Worm (Caenorhabditis elegans) whole organism, L3 larva: Measurements from ENCODE around the gene lsy-27.

Experiments used
- fos-1 ChIP-seq: fragments of 150-350 bp; optimal IDR thresholded peaks from 2 replicates; lab custom pipeline; 2014; ENCODE audit warnings: missing biosample characterization, missing genetic modification characterization
- pha-4 ChIP-seq: fragments of 150-350 bp; optimal IDR thresholded peaks from 2 replicates; lab custom pipeline; 2014; ENCODE audit warnings: missing biosample characterization, missing genetic modification reagents, missing genetic modification characterization
- pqm-1 ChIP-seq: fragments of 150-350 bp; optimal IDR thresholded peaks from 2 replicates; lab custom pipeline; 2017; ENCODE audit warnings: missing biosample characterization, missing genetic modification characterization, inconsistent platforms
- skn-1 ChIP-seq: fragments of 150-350 bp; optimal IDR thresholded peaks from 2 replicates; lab custom pipeline; 2014; ENCODE audit warnings: missing biosample characterization, missing genetic modification characterization
- ztf-4 ChIP-seq: fragments of 150-350 bp; optimal IDR thresholded peaks from 2 replicates; lab custom pipeline; 2014; ENCODE audit warnings: missing biosample characterization, missing genetic modification characterization

DNA sequence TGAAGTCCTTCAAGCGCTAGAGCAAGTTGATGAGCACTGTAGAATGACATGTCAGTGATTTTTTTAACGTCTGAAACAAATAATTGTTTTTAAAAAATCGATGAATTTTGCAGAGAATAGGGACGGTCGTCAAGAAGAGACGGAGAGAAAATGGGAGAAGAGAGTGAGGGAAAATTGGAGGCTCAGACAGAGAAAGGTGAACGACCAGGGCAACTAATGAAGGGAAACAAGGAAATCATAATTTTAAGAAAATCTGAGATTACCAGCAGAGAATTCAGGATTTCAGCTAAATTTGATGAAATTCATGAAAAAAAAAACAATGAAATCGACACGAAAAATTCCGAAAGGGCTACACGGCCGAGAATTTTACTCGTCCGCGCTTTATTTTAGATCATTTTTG lies 34.9 kb downstream of the lsy-27 start, which contains the start of gene F31E9.6:
- TF ChIP-seq ztf-4 (tag; lab: Kevin White, UChicago) (no peak), skn-1 (tag; lab: Kevin White, UChicago) (no peak), fos-1 (tag; lab: Kevin White, UChicago) (no peak), pqm-1 (tag; lab: Kevin White, UChicago) (no peak), pha-4 (tag; lab: Kevin White, UChicago) (no peak)
